Worm (Caenorhabditis elegans) whole organism, L4 larva: ENCODE measurements around the gene R01E6.2.
A peak's percentile ranks its signal among the peaks of the same experiment; 100 is the strongest.

Source experiments
- F49E8.2 ChIP-seq: sonication (generic microtip); optimal IDR thresholded peaks from 2 replicates; lab custom pipeline; 2016; ENCODE audit warnings: missing compliant biosample characterization, mild to moderate bottlenecking, missing genetic modification characterization, borderline replicate concordance
- aha-1 ChIP-seq: fragments of 150-350 bp; peaks from one replicate; lab custom pipeline; 2014; ENCODE audit warnings: missing biosample characterization, missing genetic modification characterization
- arid-1 ChIP-seq: fragments of 200-800 bp; sonication (Bioruptor generic); conservative IDR thresholded peaks from 2 replicates; pipeline ENCODE4 v1.3.6; 2022; ENCODE audit warnings: missing genetic modification reagents, missing genetic modification characterization, missing compliant biosample characterization
- ceh-28 ChIP-seq: fragments of 150-350 bp; optimal IDR thresholded peaks from 2 replicates; lab custom pipeline; 2014; ENCODE audit warnings: missing biosample characterization, missing genetic modification reagents, missing genetic modification characterization
- ceh-32 ChIP-seq: sonication (generic microtip); optimal IDR thresholded peaks from 2 replicates; lab custom pipeline; 2016; ENCODE audit warnings: mild to moderate bottlenecking, missing genetic modification characterization, missing compliant biosample characterization; ENCODE audit not compliant: poor library complexity
- cey-2 ChIP-seq: sonication (generic microtip); optimal IDR thresholded peaks from 3 replicates; lab custom pipeline; 2017; ENCODE audit warnings: missing genetic modification characterization, mild to moderate bottlenecking, missing compliant biosample characterization, antibody characterized with exemption, borderline replicate concordance; ENCODE audit not compliant: insufficient read depth
- ctbp-1 ChIP-seq: fragments of 200-800 bp; sonication (Bioruptor generic); IDR thresholded peaks from 2 replicates; pipeline ENCODE4 v1.3.6; 2022; ENCODE audit warnings: missing genetic modification reagents, missing genetic modification characterization, missing compliant biosample characterization
- daf-12 ChIP-seq: fragments of 150-350 bp; optimal IDR thresholded peaks from 2 replicates; lab custom pipeline; 2014; ENCODE audit warnings: missing biosample characterization, missing genetic modification reagents, missing genetic modification characterization
- daf-19 ChIP-seq: fragments of 200-800 bp; sonication (Bioruptor generic); conservative IDR thresholded peaks from 2 replicates; pipeline ENCODE4 v1.3.6; 2022; ENCODE audit warnings: missing genetic modification characterization, missing compliant biosample characterization
- dmd-6 ChIP-seq: fragments of 200-800 bp; sonication (Bioruptor generic); IDR thresholded peaks from 2 replicates; pipeline ENCODE4 v1.3.6; 2022; ENCODE audit warnings: missing genetic modification reagents, missing genetic modification characterization, missing compliant biosample characterization
- fos-1 ChIP-seq: fragments of 150-350 bp; optimal IDR thresholded peaks from 2 replicates; lab custom pipeline; 2014; ENCODE audit warnings: missing biosample characterization, missing genetic modification characterization
- gei-8 ChIP-seq: fragments of 200-800 bp; sonication (Bioruptor generic); optimal IDR thresholded peaks from 2 replicates; lab custom pipeline; 2018; ENCODE audit warnings: mild to moderate bottlenecking, missing genetic modification characterization, missing compliant biosample characterization
- hif-1 ChIP-seq, 2 experiments: sonication (generic microtip); optimal IDR thresholded peaks; 2 replicates each; lab custom pipeline; 2016 to 2017; ENCODE audit warnings: missing compliant biosample characterization in 2 of 2, missing genetic modification characterization in 2 of 2, missing genetic modification reagents in 2 of 2, missing genotype in 2 of 2, mild to moderate bottlenecking in 1 of 2
- hlh-11 ChIP-seq: fragments of 200-800 bp; sonication (Bioruptor generic); optimal IDR thresholded peaks from 2 replicates; lab custom pipeline; 2018; ENCODE audit warnings: mild to moderate bottlenecking, missing genetic modification characterization, missing compliant biosample characterization
- hlh-30 ChIP-seq: sonication (generic microtip); optimal IDR thresholded peaks from 2 replicates; lab custom pipeline; 2017; ENCODE audit warnings: antibody characterized with exemption, mild to moderate bottlenecking, missing genetic modification characterization, missing compliant biosample characterization; ENCODE audit not compliant: insufficient read depth
- hmg-1.1 ChIP-seq: fragments of 200-800 bp; sonication (Bioruptor generic); IDR thresholded peaks from 2 replicates; pipeline ENCODE4 v1.3.6; 2022; ENCODE audit warnings: missing genetic modification reagents, missing genetic modification characterization, missing compliant biosample characterization
- jun-1 ChIP-seq: fragments of 150-350 bp; optimal IDR thresholded peaks from 2 replicates; lab custom pipeline; 2014; ENCODE audit warnings: missing biosample characterization, missing genetic modification reagents, missing genetic modification characterization
- lim-7 ChIP-seq: fragments of 200-800 bp; sonication (Bioruptor generic); IDR thresholded peaks from 2 replicates; pipeline ENCODE4 v1.3.6; 2022; ENCODE audit warnings: missing genetic modification characterization, missing compliant biosample characterization
- lsy-2 ChIP-seq, 2 experiments: fragments of 150-350 bp in 1 of 2; sonication (generic microtip) in 1 of 2; optimal IDR thresholded peaks; 2 replicates each; lab custom pipeline; 2014 to 2017; ENCODE audit warnings: missing biosample characterization in 2 of 2, missing genetic modification characterization in 2 of 2
- madf-5 ChIP-seq, 2 experiments: fragments of 200-800 bp; sonication (Bioruptor generic); IDR thresholded peaks; 2 replicates each; pipeline ENCODE4 v1.3.6; 2022; ENCODE audit warnings: missing compliant biosample characterization in 2 of 2, missing genetic modification characterization in 2 of 2
- madf-9 ChIP-seq: fragments of 200-800 bp; sonication (Bioruptor generic); conservative IDR thresholded peaks from 2 replicates; pipeline ENCODE4 v1.3.6; 2022; ENCODE audit warnings: missing genetic modification reagents, missing genetic modification characterization, missing compliant biosample characterization
- mdt-29 ChIP-seq: fragments of 200-800 bp; sonication (Bioruptor generic); IDR thresholded peaks from 2 replicates; pipeline ENCODE4 v1.3.6; 2022; ENCODE audit warnings: missing genetic modification reagents, missing genetic modification characterization, missing compliant biosample characterization
- mep-1 ChIP-seq: fragments of 150-350 bp; sonication (generic microtip); optimal IDR thresholded peaks from 3 replicates; lab custom pipeline; 2014; ENCODE audit warnings: missing biosample characterization, missing genetic modification characterization
- mxl-2 ChIP-seq: fragments of 200-800 bp; sonication (Bioruptor generic); conservative IDR thresholded peaks from 2 replicates; pipeline ENCODE4 v1.3.6; 2022; ENCODE audit warnings: missing genetic modification reagents, missing genetic modification characterization, missing compliant biosample characterization
- nhr-10 ChIP-seq: fragments of 150-350 bp; optimal IDR thresholded peaks from 2 replicates; lab custom pipeline; 2014; ENCODE audit warnings: missing biosample characterization, missing genetic modification characterization
- nhr-111 ChIP-seq: fragments of 200-800 bp; sonication (Bioruptor generic); optimal IDR thresholded peaks from 2 replicates; lab custom pipeline; 2018; ENCODE audit warnings: mild to moderate bottlenecking, missing genetic modification characterization, missing compliant biosample characterization
- nhr-25 ChIP-seq: sonication (generic microtip); optimal IDR thresholded peaks from 2 replicates; lab custom pipeline; 2017; ENCODE audit warnings: missing genetic modification characterization, mild to moderate bottlenecking, missing compliant biosample characterization, antibody characterized with exemption, moderate library complexity, borderline replicate concordance; ENCODE audit not compliant: insufficient read depth
- nhr-41 ChIP-seq: fragments of 200-800 bp; sonication (Bioruptor generic); IDR thresholded peaks from 2 replicates; pipeline ENCODE4 v1.3.6; 2022; ENCODE audit warnings: missing genetic modification reagents, missing genetic modification characterization, missing compliant biosample characterization
- nhr-48 ChIP-seq: sonication (generic microtip); optimal IDR thresholded peaks from 2 replicates; lab custom pipeline; 2016; ENCODE audit warnings: mild to moderate bottlenecking, missing genetic modification characterization, missing compliant biosample characterization
- nhr-76 ChIP-seq: fragments of 150-350 bp; optimal IDR thresholded peaks from 2 replicates; lab custom pipeline; 2014; ENCODE audit warnings: missing biosample characterization, missing genetic modification characterization
- nhr-77 ChIP-seq: fragments of 150-350 bp; optimal IDR thresholded peaks from 2 replicates; lab custom pipeline; 2014; ENCODE audit warnings: missing biosample characterization, missing genetic modification characterization
- sdz-12 ChIP-seq: fragments of 200-800 bp; sonication (Bioruptor generic); optimal IDR thresholded peaks from 2 replicates; lab custom pipeline; 2018; ENCODE audit warnings: mild to moderate bottlenecking, missing genetic modification characterization, missing compliant biosample characterization
- set-16 ChIP-seq: fragments of 200-800 bp; sonication (Bioruptor generic); IDR thresholded peaks from 2 replicates; pipeline ENCODE4 v1.3.6; 2022; ENCODE audit warnings: missing genetic modification reagents, missing genetic modification characterization, missing compliant biosample characterization
- skn-1 ChIP-seq: fragments of 150-350 bp; optimal IDR thresholded peaks from 2 replicates; lab custom pipeline; 2014; ENCODE audit warnings: missing biosample characterization, missing genetic modification characterization
- snpc-4 ChIP-seq: fragments of 150-350 bp; optimal IDR thresholded peaks from 2 replicates; lab custom pipeline; 2014; ENCODE audit warnings: missing biosample characterization, missing genetic modification characterization
- spr-1 ChIP-seq: sonication (generic microtip); optimal IDR thresholded peaks from 2 replicates; lab custom pipeline; 2016; ENCODE audit warnings: mild to moderate bottlenecking, missing genetic modification characterization, missing compliant biosample characterization
- tra-1 ChIP-seq: fragments of 200-800 bp; sonication (Bioruptor generic); IDR thresholded peaks from 2 replicates; pipeline ENCODE4 v1.3.6; 2022; ENCODE audit warnings: missing genetic modification reagents, missing genetic modification characterization, missing compliant biosample characterization
- vab-7 ChIP-seq: fragments of 200-800 bp; sonication (Bioruptor generic); IDR thresholded peaks from 2 replicates; pipeline ENCODE4 v1.3.6; 2022; ENCODE audit warnings: missing genetic modification reagents, missing genetic modification characterization, missing compliant biosample characterization
- zip-11 ChIP-seq: fragments of 200-800 bp; sonication (Bioruptor generic); IDR thresholded peaks from 2 replicates; pipeline ENCODE4 v1.3.6; 2022; ENCODE audit warnings: missing genetic modification characterization, missing compliant biosample characterization
- ztf-7 ChIP-seq: fragments of 150-350 bp; optimal IDR thresholded peaks from 2 replicates; lab custom pipeline; 2014; ENCODE audit warnings: missing biosample characterization, missing genetic modification characterization

The R01E6.2 gene

DNA sequence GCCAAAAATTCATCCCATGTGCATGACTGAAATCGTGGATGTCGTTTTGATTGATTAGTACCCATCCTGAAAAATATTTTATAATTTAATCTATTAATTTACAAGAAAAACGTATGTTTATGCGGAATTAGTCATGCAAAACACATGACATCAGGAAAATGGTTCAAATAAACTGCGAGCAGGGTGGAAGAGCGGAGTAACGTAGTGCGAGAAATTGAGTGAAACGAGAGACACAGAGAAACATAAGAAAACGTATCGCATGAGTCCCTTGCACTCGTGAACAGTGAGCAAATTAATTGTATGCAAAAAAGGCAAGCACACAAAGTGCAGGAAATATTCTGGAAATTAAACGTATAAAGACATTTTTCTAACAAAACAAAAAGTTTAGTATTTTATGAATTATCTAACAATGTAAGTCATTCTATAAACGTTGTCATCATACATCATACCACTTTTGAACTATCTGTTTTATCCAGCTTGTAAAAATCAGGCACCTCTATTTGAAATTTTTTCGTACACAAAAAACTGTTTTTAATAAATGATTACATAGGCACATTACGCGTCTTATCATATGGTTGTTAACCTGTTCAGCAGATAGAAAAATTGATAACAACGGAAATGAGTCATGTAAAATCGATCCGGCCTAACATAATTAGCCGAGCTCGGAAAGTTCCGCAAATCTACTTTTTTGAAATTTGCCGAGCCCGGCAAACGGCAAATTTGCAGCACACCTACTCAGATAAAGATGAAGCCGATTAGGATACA lies 29.8 kb upstream of the R01E6.2 start, which contains the start of gene F54B11.5 (continued):
- TF ChIP-seq vab-7 (no peak), ztf-7 (tag; lab: Kevin White, UChicago) (no peak), spr-1 (tag; lab: Kevin White, UChicago) (no peak), nhr-41 (GFP tag; lab: Robert Waterston, UW) (no peak), snpc-4 (tag; lab: Kevin White, UChicago) (no peak), set-16 (GFP tag; lab: Robert Waterston, UW) (no peak), nhr-111 (no peak), mxl-2 (GFP tag; lab: Robert Waterston, UW) (no peak), tra-1 (GFP tag; lab: Robert Waterston, UW) (no peak), madf-9 (no peak), daf-19 (GFP tag; lab: Robert Waterston, UW) (no peak), ceh-28 (tag; lab: Kevin White, UChicago) (no peak), nhr-48 (no peak), mep-1 (tag; lab: Kevin White, UChicago) (peak; percentile 59), aha-1 (tag; lab: Kevin White, UChicago) (no peak), nhr-76 (tag; lab: Kevin White, UChicago) (no peak), gei-8 (GFP tag; lab: Kevin White, UChicago) (no peak), hlh-11 (tag; lab: Kevin White, UChicago) (peak; percentile 60), nhr-77 (tag; lab: Kevin White, UChicago) (no peak), jun-1 (tag; lab: Kevin White, UChicago) (no peak), ceh-32 (tag; lab: Kevin White, UChicago) (no peak), madf-5 (GFP tag; IDR thresholded peaks at IDR 0.05; lab: Robert Waterston, UW) (no peak), fos-1 (no peak), skn-1 (no peak), zip-11 (GFP tag; lab: Robert Waterston, UW) (no peak), hif-1 (tag; optimal IDR thresholded peaks at IDR 0.05; lab: Kevin White, UChicago) (no peak), nhr-10 (tag; lab: Kevin White, UChicago) (no peak), lim-7 (GFP tag; lab: Robert Waterston, UW) (no peak), daf-12 (tag; lab: Kevin White, UChicago) (no peak), mdt-29 (no peak), F49E8.2 (tag; lab: Kevin White, UChicago) (no peak), hmg-1.1 (GFP tag; lab: Robert Waterston, UW) (peak; percentile 51; the same call in 1 of the 2 replicates), sdz-12 (GFP tag; lab: Kevin White, UChicago) (no peak), lsy-2 (tag; optimal IDR thresholded peaks at IDR 0.05; lab: Kevin White, UChicago) (peak in 1 of 2 experiments; percentile 63), ctbp-1 (GFP tag; lab: Robert Waterston, UW) (no peak), cey-2 (tag; lab: Kevin White, UChicago) (no peak), hlh-30 (tag; lab: Kevin White, UChicago) (peak; percentile 97), arid-1 (GFP tag; lab: Robert Waterston, UW) (no peak), nhr-25 (no peak), dmd-6 (no peak)
